Worm (Caenorhabditis elegans) whole organism, late embryonic: ENCODE measurements around the gene nhr-256.

Experiments used
- C38D4.7 ChIP-seq: fragments of 200-800 bp; sonication (Bioruptor generic); optimal IDR thresholded peaks from 2 replicates; lab custom pipeline; 2018; ENCODE audit warnings: mild to moderate bottlenecking, missing genetic modification characterization, moderate library complexity, missing compliant biosample characterization
- F13H6.1 ChIP-seq: sonication (generic microtip); optimal IDR thresholded peaks from 2 replicates; lab custom pipeline; 2016; ENCODE audit warnings: missing genetic modification characterization, missing compliant biosample characterization
- T23F11.4 ChIP-seq: fragments of 200-800 bp; sonication (Bioruptor generic); optimal IDR thresholded peaks from 2 replicates; lab custom pipeline; 2018; ENCODE audit warnings: mild to moderate bottlenecking, missing genetic modification characterization, missing compliant biosample characterization
- ama-1 ChIP-seq: fragments of 150-350 bp; optimal IDR thresholded peaks from 2 replicates; lab custom pipeline; 2014
- ceh-18 ChIP-seq: sonication (generic microtip); optimal IDR thresholded peaks from 2 replicates; lab custom pipeline; 2016; ENCODE audit warnings: missing genetic modification characterization, missing compliant biosample characterization
- ceh-19 ChIP-seq: fragments of 200-800 bp; sonication (Bioruptor generic); optimal IDR thresholded peaks from 2 replicates; lab custom pipeline; 2018; ENCODE audit warnings: mild to moderate bottlenecking, missing genetic modification characterization, missing compliant biosample characterization
- ceh-2 ChIP-seq: sonication (generic microtip); optimal IDR thresholded peaks from 2 replicates; lab custom pipeline; 2016; ENCODE audit warnings: missing genotype, missing genetic modification characterization, missing compliant biosample characterization
- ceh-24 ChIP-seq: sonication (generic microtip); optimal IDR thresholded peaks from 2 replicates; lab custom pipeline; 2016; ENCODE audit warnings: mild to moderate bottlenecking, missing genetic modification characterization, missing compliant biosample characterization
- ceh-30 ChIP-seq: fragments of 150-350 bp; optimal IDR thresholded peaks from 2 replicates; lab custom pipeline; 2014; ENCODE audit warnings: missing biosample characterization, missing genetic modification characterization
- ceh-45 ChIP-seq: fragments of 200-800 bp; sonication (Bioruptor generic); IDR thresholded peaks from 2 replicates; pipeline ENCODE4 v1.3.6; 2022; ENCODE audit warnings: missing genetic modification reagents, missing genetic modification characterization, missing compliant biosample characterization
- ceh-48 ChIP-seq: sonication (generic microtip); optimal IDR thresholded peaks from 2 replicates; lab custom pipeline; 2016; ENCODE audit warnings: missing genetic modification characterization, inconsistent platforms, missing compliant biosample characterization
- ceh-6 ChIP-seq: fragments of 200-800 bp; sonication (Bioruptor generic); optimal IDR thresholded peaks from 2 replicates; lab custom pipeline; 2018; ENCODE audit warnings: mild to moderate bottlenecking, missing genetic modification characterization, missing compliant biosample characterization
- ceh-9 ChIP-seq: sonication (generic microtip); optimal IDR thresholded peaks from 2 replicates; lab custom pipeline; 2016; ENCODE audit warnings: mild to moderate bottlenecking, missing genetic modification characterization, inconsistent platforms, missing compliant biosample characterization
- che-1 ChIP-seq: sonication (generic microtip); optimal IDR thresholded peaks from 2 replicates; lab custom pipeline; 2016; ENCODE audit warnings: mild to moderate bottlenecking, missing genetic modification characterization, missing compliant biosample characterization
- dmd-4 ChIP-seq: sonication (generic microtip); optimal IDR thresholded peaks from 2 replicates; lab custom pipeline; 2016; ENCODE audit warnings: borderline replicate concordance, missing genetic modification characterization, missing compliant biosample characterization
- dve-1 ChIP-seq: sonication (generic microtip); optimal IDR thresholded peaks from 2 replicates; lab custom pipeline; 2017; ENCODE audit warnings: antibody characterized with exemption, mild to moderate bottlenecking, missing genetic modification characterization, missing compliant biosample characterization
- eyg-1 ChIP-seq: sonication (generic microtip); optimal IDR thresholded peaks from 2 replicates; lab custom pipeline; 2016; ENCODE audit warnings: missing genotype, missing genetic modification characterization, missing compliant biosample characterization
- fax-1 ChIP-seq: sonication (generic microtip); optimal IDR thresholded peaks from 2 replicates; lab custom pipeline; 2016; ENCODE audit warnings: missing genotype, missing genetic modification characterization, missing compliant biosample characterization
- fkh-10 ChIP-seq: fragments of 150-350 bp; optimal IDR thresholded peaks from 2 replicates; lab custom pipeline; 2014; ENCODE audit warnings: missing biosample characterization, missing genetic modification reagents, missing genetic modification characterization
- gmeb-2 ChIP-seq: sonication (generic microtip); optimal IDR thresholded peaks from 2 replicates; lab custom pipeline; 2016; ENCODE audit warnings: missing genetic modification characterization, inconsistent platforms, missing compliant biosample characterization
- hlh-13 ChIP-seq: fragments of 200-800 bp; sonication (Bioruptor generic); optimal IDR thresholded peaks from 2 replicates; lab custom pipeline; 2018; ENCODE audit warnings: mild to moderate bottlenecking, missing genetic modification characterization, missing compliant biosample characterization
- lin-11 ChIP-seq: fragments of 200-800 bp; sonication (Bioruptor generic); optimal IDR thresholded peaks from 2 replicates; lab custom pipeline; 2018; ENCODE audit warnings: mild to moderate bottlenecking, missing genetic modification characterization, missing compliant biosample characterization
- madf-2 ChIP-seq: sonication (generic microtip); optimal IDR thresholded peaks from 2 replicates; lab custom pipeline; 2017; ENCODE audit warnings: missing genetic modification characterization, missing compliant biosample characterization
- nhr-232 ChIP-seq: sonication (generic microtip); optimal IDR thresholded peaks from 2 replicates; lab custom pipeline; 2016; ENCODE audit warnings: missing genetic modification characterization, missing compliant biosample characterization
- odd-2 ChIP-seq: sonication (generic microtip); optimal IDR thresholded peaks from 2 replicates; lab custom pipeline; 2017; ENCODE audit warnings: antibody characterized with exemption, mild to moderate bottlenecking, missing genetic modification characterization, missing compliant biosample characterization
- pag-3 ChIP-seq: sonication (generic microtip); optimal IDR thresholded peaks from 2 replicates; lab custom pipeline; 2016; ENCODE audit warnings: missing compliant biosample characterization, missing genetic modification characterization, borderline replicate concordance
- pat-9 ChIP-seq: fragments of 200-800 bp; sonication (Bioruptor generic); optimal IDR thresholded peaks from 2 replicates; lab custom pipeline; 2018; ENCODE audit warnings: mild to moderate bottlenecking, missing genetic modification characterization, moderate library complexity, missing compliant biosample characterization
- pha-4 ChIP-seq: fragments of 150-350 bp; optimal IDR thresholded peaks from 2 replicates; lab custom pipeline; 2018; ENCODE audit warnings: missing biosample characterization, missing genetic modification reagents, missing genetic modification characterization
- rnt-1 ChIP-seq: sonication (generic microtip); optimal IDR thresholded peaks from 2 replicates; lab custom pipeline; 2016; ENCODE audit warnings: missing genetic modification characterization, missing compliant biosample characterization
- sdc-2 ChIP-seq: sonication (generic microtip); optimal IDR thresholded peaks from 2 replicates; lab custom pipeline; 2016; ENCODE audit warnings: missing genotype, missing genetic modification characterization, missing compliant biosample characterization
- syd-9 ChIP-seq: sonication (generic microtip); optimal IDR thresholded peaks from 2 replicates; lab custom pipeline; 2016; ENCODE audit warnings: mild to moderate bottlenecking, missing genetic modification characterization, moderate library complexity, missing compliant biosample characterization
- tbx-2 ChIP-seq: sonication (generic microtip); optimal IDR thresholded peaks from 2 replicates; lab custom pipeline; 2016; ENCODE audit warnings: missing genetic modification characterization, missing compliant biosample characterization
- tbx-7 ChIP-seq: sonication (generic microtip); optimal IDR thresholded peaks from 2 replicates; lab custom pipeline; 2016; ENCODE audit warnings: missing genotype, missing genetic modification characterization, missing compliant biosample characterization
- unc-55 ChIP-seq: sonication (generic microtip); optimal IDR thresholded peaks from 2 replicates; lab custom pipeline; 2017; ENCODE audit warnings: missing biosample characterization, missing genetic modification reagents, missing genetic modification characterization
- unc-86 ChIP-seq: sonication (generic microtip); optimal IDR thresholded peaks from 2 replicates; lab custom pipeline; 2016; ENCODE audit warnings: missing genetic modification characterization, missing compliant biosample characterization
- zip-5 ChIP-seq: sonication (generic microtip); optimal IDR thresholded peaks from 2 replicates; lab custom pipeline; 2016; ENCODE audit warnings: missing genetic modification characterization, missing compliant biosample characterization
- ztf-16 ChIP-seq: sonication (generic microtip); optimal IDR thresholded peaks from 2 replicates; lab custom pipeline; 2017; ENCODE audit warnings: missing genetic modification characterization, missing compliant biosample characterization

Gene nhr-256

ce11 chrV:1749053-1749452 is 5.5 kb downstream of the nhr-256 start, which contains the start of gene ZK697.8:
ZK697.8 (minus strand) TSS chrV:1749153.
- TF ChIP-seq pat-9 (tag; lab: Kevin White, UChicago): no peak
- no peak for TF ChIP-seq fax-1 (tag; lab: Kevin White, UChicago)
- no peak for TF ChIP-seq ceh-6 (GFP tag; lab: Kevin White, UChicago)
- no peak for TF ChIP-seq eyg-1 (tag; lab: Kevin White, UChicago)
- TF ChIP-seq ceh-45 (GFP tag; lab: Robert Waterston, UW): no peak
- no peak for TF ChIP-seq zip-5 (tag; lab: Kevin White, UChicago)
- no peak for TF ChIP-seq unc-55
- TF ChIP-seq pag-3 (tag; lab: Kevin White, UChicago): no peak
- no peak for TF ChIP-seq ceh-19

ce11 chrV:1751449-1751848 is 7.9 kb downstream of the nhr-256 start, which contains the start of gene srh-199:
srh-199 (minus strand) TSS chrV:1751549.
- TF ChIP-seq dve-1 (tag; lab: Kevin White, UChicago) (no peak), hlh-13 (GFP tag; lab: Kevin White, UChicago) (no peak), ztf-16 (tag; lab: Kevin White, UChicago) (no peak), dmd-4 (no peak), ceh-18 (tag; lab: Kevin White, UChicago) (no peak), fkh-10 (GFP tag; lab: Kevin White, UChicago) (no peak), odd-2 (tag; lab: Kevin White, UChicago) (no peak), ceh-48 (tag; lab: Kevin White, UChicago) (no peak), unc-55 (no peak), madf-2 (tag; lab: Kevin White, UChicago) (no peak), C38D4.7 (GFP tag; lab: Kevin White, UChicago) (no peak), ama-1 (lab: Kevin White, UChicago) (no peak), tbx-7 (tag; lab: Kevin White, UChicago) (no peak), zip-5 (tag; lab: Kevin White, UChicago) (no peak), F13H6.1 (tag; lab: Kevin White, UChicago) (no peak)

- TF ChIP-seq ztf-16 (tag; lab: Kevin White, UChicago) (no peak), rnt-1 (no peak), gmeb-2 (tag; lab: Kevin White, UChicago) (no peak), tbx-2 (tag; lab: Kevin White, UChicago) (no peak), zip-5 (tag; lab: Kevin White, UChicago) (no peak), ceh-30 (no peak), pha-4 (tag; lab: Kevin White, UChicago) (no peak), syd-9 (tag; lab: Kevin White, UChicago) (no peak), dmd-4 (no peak), nhr-232 (tag; lab: Kevin White, UChicago) (no peak)
- TF ChIP-seq, all 69 proteins: peak for 0
These were observed 8.9 kb downstream of the nhr-256 start, which contains the start of gene ZK697.1 for ce11 chrV:1752496-1752895. ZK697.1 (plus strand) TSS chrV:1752796.

- TF ChIP-seq unc-55 (no peak), unc-86 (no peak), lin-11 (tag; lab: Kevin White, UChicago) (no peak), C38D4.7 (GFP tag; lab: Kevin White, UChicago) (no peak), madf-2 (tag; lab: Kevin White, UChicago) (no peak), che-1 (tag; lab: Kevin White, UChicago) (no peak), ceh-9 (no peak), syd-9 (tag; lab: Kevin White, UChicago) (no peak), gmeb-2 (tag; lab: Kevin White, UChicago) (no peak), ceh-18 (tag; lab: Kevin White, UChicago) (no peak), ceh-2 (tag; lab: Kevin White, UChicago) (no peak), ceh-30 (no peak), sdc-2 (tag; lab: Kevin White, UChicago) (no peak), ceh-24 (tag; lab: Kevin White, UChicago) (no peak), T23F11.4 (GFP tag; lab: Kevin White, UChicago) (no peak), fkh-10 (GFP tag; lab: Kevin White, UChicago) (no peak), dve-1 (tag; lab: Kevin White, UChicago) (no peak), odd-2 (tag; lab: Kevin White, UChicago) (no peak), ceh-19 (no peak)
These were observed 12.0 kb downstream of the nhr-256 start, which contains the start of gene ZK697.14 for ce11 chrV:1755589-1755988. ZK697.14 (minus strand) TSS chrV:1755689.
